Fruit fly (Drosophila melanogaster) whole organism, prepupa: ENCODE measurements around the gene Fas3.

Experiments
- CG10631 ChIP-seq: fragments of 200-800 bp; sonication (Bioruptor generic); optimal IDR thresholded peaks from 2 replicates; lab custom pipeline; 2016; ENCODE audit warnings: missing biosample characterization, missing genetic modification characterization
- CG10669 ChIP-seq: fragments of 200-800 bp; sonication (Bioruptor generic); optimal IDR thresholded peaks from 3 replicates; lab custom pipeline; 2018; ENCODE audit warnings: missing biosample characterization, mild to moderate bottlenecking, missing genetic modification characterization, moderate library complexity
- CG11902 ChIP-seq: fragments of 200-800 bp; sonication (Bioruptor generic); optimal IDR thresholded peaks from 3 replicates; lab custom pipeline; 2016; ENCODE audit warnings: missing biosample characterization, missing genetic modification characterization
- CG16779 ChIP-seq: fragments of 200-800 bp; sonication (Bioruptor generic); optimal IDR thresholded peaks from 3 replicates; lab custom pipeline; 2017; ENCODE audit warnings: missing biosample characterization, mild to moderate bottlenecking, missing genetic modification characterization
- CG6792 ChIP-seq: fragments of 200-800 bp; sonication (Bioruptor generic); optimal IDR thresholded peaks from 3 replicates; lab custom pipeline; 2016; ENCODE audit warnings: missing biosample characterization, missing genetic modification characterization
- CG8319 ChIP-seq: fragments of 200-800 bp; sonication (Bioruptor generic); optimal IDR thresholded peaks from 3 replicates; lab custom pipeline; 2016; ENCODE audit warnings: missing biosample characterization, missing genetic modification characterization
- CG8632 ChIP-seq: fragments of 200-800 bp; sonication (Bioruptor generic); optimal IDR thresholded peaks from 3 replicates; lab custom pipeline; 2016; ENCODE audit warnings: missing biosample characterization, missing genetic modification characterization
- Ets21C ChIP-seq: fragments of 200-800 bp; sonication (Bioruptor generic); optimal IDR thresholded peaks from 3 replicates; lab custom pipeline; 2016; ENCODE audit warnings: missing biosample characterization, missing genetic modification characterization
- Hr39 ChIP-seq: fragments of 200-800 bp; sonication (Bioruptor generic); optimal IDR thresholded peaks from 2 replicates; lab custom pipeline; 2016; ENCODE audit warnings: missing biosample characterization, missing genetic modification characterization
- Sox102F ChIP-seq: fragments of 200-800 bp; sonication (Bioruptor generic); optimal IDR thresholded peaks from 2 replicates; lab custom pipeline; 2016; ENCODE audit warnings: missing biosample characterization, mild to moderate bottlenecking, missing genetic modification characterization
- cyc ChIP-seq: fragments of 200-800 bp; sonication (Bioruptor generic); optimal IDR thresholded peaks from 3 replicates; lab custom pipeline; 2016; ENCODE audit warnings: missing biosample characterization, missing genetic modification characterization
- spab ChIP-seq: fragments of 200-800 bp; sonication (Bioruptor generic); optimal IDR thresholded peaks from 2 replicates; lab custom pipeline; 2017; ENCODE audit warnings: missing biosample characterization, mild to moderate bottlenecking, missing genetic modification characterization, missing genetic modification reagents
- topi ChIP-seq: fragments of 200-800 bp; sonication (Bioruptor generic); optimal IDR thresholded peaks from 3 replicates; lab custom pipeline; 2016; ENCODE audit warnings: missing biosample characterization, missing genetic modification characterization

- TF ChIP-seq CG16779 (tag; lab: Kevin White, UChicago) (peak; percentile 75), CG11902 (GFP tag; lab: Kevin White, UChicago) (no peak), Sox102F (GFP tag; lab: Kevin White, UChicago) (peak; percentile 74), CG10669 (GFP tag; lab: Kevin White, UChicago) (peak; percentile 79), CG8319 (GFP tag; lab: Kevin White, UChicago) (peak; percentile 56), Ets21C (no peak), spab (GFP tag; lab: Kevin White, UChicago) (peak; percentile 87), CG8632 (GFP tag; lab: Kevin White, UChicago) (peak; percentile 78), topi (GFP tag; lab: Kevin White, UChicago) (peak; percentile 57), Hr39 (GFP tag; lab: Kevin White, UChicago) (peak; percentile 5), cyc (GFP tag; lab: Kevin White, UChicago) (peak; percentile 4), CG10631 (GFP tag; lab: Kevin White, UChicago) (peak; percentile 44), CG6792 (peak; percentile 62)
These were observed 7.7 kb downstream of the Fas3 start for dm6 chr2L:18327592-18328078.
